Worm (Caenorhabditis elegans): Measurements from ENCODE around the gene C27D8.3.

ce11 chrIV:12725925-12726324 lies 14.4 kb upstream of the C27D8.3 start:
- no peak for TF ChIP-seq ZK337.2 (GFP tag; IDR thresholded peaks at IDR 0.05)
- TF ChIP-seq unc-62 (GFP tag; optimal IDR thresholded peaks at IDR 0.05 in 1 of 2): no peak
- TF ChIP-seq unc-62 (tag; optimal IDR thresholded peaks at IDR 0.05): no peak

Data from whole organism, L4 larva.